5 worm cellular contexts compared by ENCODE assay signal in the genomic region with DNA sequence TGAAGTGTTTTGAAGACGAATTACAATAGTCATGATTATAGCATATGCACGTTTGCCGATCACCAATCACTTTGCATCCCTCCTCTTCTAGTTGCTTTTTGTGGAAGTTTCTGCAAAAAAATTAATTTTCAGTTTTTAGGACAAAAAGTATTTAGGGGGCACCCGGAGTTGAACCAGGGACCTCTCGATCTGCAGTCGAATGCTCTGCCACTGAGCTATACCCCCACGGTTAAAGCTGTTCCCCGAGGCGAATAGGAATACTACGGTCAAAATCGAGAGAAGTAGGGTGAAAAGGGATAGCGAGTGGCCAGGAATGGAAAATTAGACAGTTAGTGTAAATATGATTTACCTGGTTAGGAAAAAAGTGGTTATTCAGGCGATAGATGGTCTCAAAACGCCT.
TF ChIP-seq lines count a peak whose summit lies in the region.

No protein-coding gene starts in this region.

TF ChIP-seq in whole organism, L1 larva, 84 proteins besides CTCF, POLR2A, EP300 and RAD21 (continues in another document):
- TF ChIP-seq lin-14 (GFP tag; optimal IDR thresholded peaks at IDR 0.05; lab: Kevin White, UChicago) = peak; percentile 23
- no peak for TF ChIP-seq aha-1 (tag; optimal IDR thresholded peaks at IDR 0.05; lab: Kevin White, UChicago)
- TF ChIP-seq dpl-1 (GFP tag; optimal IDR thresholded peaks at IDR 0.05; lab: Kevin White, UChicago) = peak in 1 of 3 experiments; percentile 17
- TF ChIP-seq sptf-1 (tag; optimal IDR thresholded peaks at IDR 0.05; lab: Kevin White, UChicago) = no peak
- TF ChIP-seq tbx-2 (tag; optimal IDR thresholded peaks at IDR 0.05; lab: Kevin White, UChicago) = peak; percentile 10
- TF ChIP-seq ceh-88 (GFP tag; IDR thresholded peaks at IDR 0.05; lab: Robert Waterston, UW) = no peak
- TF ChIP-seq nhr-90 (tag; optimal IDR thresholded peaks at IDR 0.05; lab: Kevin White, UChicago; ENCODE audit: poor library complexity) = peak; percentile 64
- no peak for TF ChIP-seq blmp-1 (tag; optimal IDR thresholded peaks at IDR 0.05; lab: Kevin White, UChicago)
- peak in 1 of 3 experiments; percentile 4 for TF ChIP-seq ceh-82 (tag; optimal IDR thresholded peaks at IDR 0.05; lab: Kevin White, UChicago)
- TF ChIP-seq mdl-1 (tag; optimal IDR thresholded peaks at IDR 0.05; lab: Kevin White, UChicago) = peak in 1 of 2 experiments; percentile 20
- peak; percentile 40 for TF ChIP-seq mep-1 (tag; optimal IDR thresholded peaks at IDR 0.05; lab: Kevin White, UChicago)
- TF ChIP-seq hpl-2 (GFP tag; optimal IDR thresholded peaks at IDR 0.05; lab: Kevin White, UChicago) = peak; percentile 6
- peak; percentile 67 for TF ChIP-seq nhr-47 (tag; optimal IDR thresholded peaks at IDR 0.05; lab: Kevin White, UChicago)
- peak; percentile 50 for TF ChIP-seq snu-23 (GFP tag; optimal IDR thresholded peaks at IDR 0.05; lab: Kevin White, UChicago)
- peak; percentile 2 to 18 for TF ChIP-seq efl-1 (optimal IDR thresholded peaks at IDR 0.05; lab: Kevin White, UChicago)
- peak in 1 of 2 experiments; percentile 91 for TF ChIP-seq efl-1 (GFP tag; optimal IDR thresholded peaks at IDR 0.05 in 1 of 2; lab: Kevin White, UChicago)
- no peak for TF ChIP-seq grh-1 (GFP tag; IDR thresholded peaks at IDR 0.05; lab: Robert Waterston, UW)

TF ChIP-seq in whole organism, L3 larva, 47 proteins besides CTCF, POLR2A, EP300 and RAD21 (continues in another document):
- TF ChIP-seq nhr-12 (tag; optimal IDR thresholded peaks at IDR 0.05; lab: Kevin White, UChicago) = no peak
- TF ChIP-seq nfya-1 (tag; optimal IDR thresholded peaks at IDR 0.05; lab: Kevin White, UChicago; ENCODE audit: insufficient read depth) = peak; percentile 37
- TF ChIP-seq ztf-4 (tag; optimal IDR thresholded peaks at IDR 0.05; lab: Kevin White, UChicago) = peak; percentile 38
- no peak for TF ChIP-seq aly-2 (tag; optimal IDR thresholded peaks at IDR 0.05; lab: Kevin White, UChicago)
- no peak for TF ChIP-seq ama-1 (optimal IDR thresholded peaks at IDR 0.05; lab: Kevin White, UChicago)
- TF ChIP-seq lin-15B (tag; optimal IDR thresholded peaks at IDR 0.05; lab: Kevin White, UChicago) = peak; percentile 25
- TF ChIP-seq elt-3 (tag; optimal IDR thresholded peaks at IDR 0.05; lab: Kevin White, UChicago) = no peak
- no peak for TF ChIP-seq elt-1 (tag; optimal IDR thresholded peaks at IDR 0.05; lab: Kevin White, UChicago)
- TF ChIP-seq tbx-2 (tag; optimal IDR thresholded peaks at IDR 0.05; lab: Kevin White, UChicago) = peak; percentile 40
- TF ChIP-seq pha-4 (tag; optimal IDR thresholded peaks at IDR 0.05; lab: Kevin White, UChicago) = no peak
- no peak for TF ChIP-seq sea-2 (GFP tag; optimal IDR thresholded peaks at IDR 0.05; lab: Kevin White, UChicago)
- TF ChIP-seq elt-2 (tag; optimal IDR thresholded peaks at IDR 0.05; lab: Kevin White, UChicago) = peak; percentile 13
- no peak for TF ChIP-seq nhr-67 (tag; optimal IDR thresholded peaks at IDR 0.05; lab: Kevin White, UChicago)
- peak; percentile 36 for TF ChIP-seq nhr-23 (tag; optimal IDR thresholded peaks at IDR 0.05; lab: Kevin White, UChicago)
- TF ChIP-seq lsy-12 (tag; optimal IDR thresholded peaks at IDR 0.05; lab: Kevin White, UChicago) = peak; percentile 37
- TF ChIP-seq unc-39 (tag; optimal IDR thresholded peaks at IDR 0.05; lab: Kevin White, UChicago) = no peak
- no peak for TF ChIP-seq egl-5 (tag; optimal IDR thresholded peaks at IDR 0.05; lab: Kevin White, UChicago)
- peak; percentile 72 for TF ChIP-seq hmg-11 (tag; optimal IDR thresholded peaks at IDR 0.05; lab: Kevin White, UChicago)

TF ChIP-seq in whole organism, early embryonic, 17 proteins besides CTCF, POLR2A, EP300 and RAD21:
- peak; percentile 78 for TF ChIP-seq tbx-11 (GFP tag; IDR thresholded peaks at IDR 0.05; lab: Robert Waterston, UW)
- TF ChIP-seq scrt-1 (GFP tag; IDR thresholded peaks at IDR 0.05; lab: Robert Waterston, UW) = peak; percentile 83; the same call in 1 of the 2 replicates
- TF ChIP-seq ets-7 (tag; optimal IDR thresholded peaks at IDR 0.05; lab: Kevin White, UChicago) = no peak
- peak; percentile 42 for TF ChIP-seq hmbx-1 (tag; optimal IDR thresholded peaks at IDR 0.05; lab: Kevin White, UChicago)
- no peak for TF ChIP-seq ama-1 (optimal IDR thresholded peaks at IDR 0.05; lab: Kevin White, UChicago)
- TF ChIP-seq sea-1 (GFP tag; conservative IDR thresholded peaks at IDR 0.05; lab: Robert Waterston, UW) = peak; percentile 74; the same call in 1 of the 2 replicates
- TF ChIP-seq hmg-4 (GFP tag; optimal IDR thresholded peaks at IDR 0.05; lab: Kevin White, UChicago) = peak; percentile 79
- TF ChIP-seq F13C5.2 (tag; optimal IDR thresholded peaks at IDR 0.05; lab: Kevin White, UChicago) = peak; percentile 74
- peak; percentile 66 for TF ChIP-seq flt-1 (GFP tag; IDR thresholded peaks at IDR 0.05; lab: Robert Waterston, UW)
- peak; percentile 52 for TF ChIP-seq ceh-36 (tag; optimal IDR thresholded peaks at IDR 0.05; lab: Kevin White, UChicago)
- TF ChIP-seq pes-1 (GFP tag; IDR thresholded peaks at IDR 0.05; lab: Robert Waterston, UW) = peak; percentile 84
- peak; percentile 54 for TF ChIP-seq ceh-13 (GFP tag; optimal IDR thresholded peaks at IDR 0.05; lab: Kevin White, UChicago)
- TF ChIP-seq B0310.2 (tag; optimal IDR thresholded peaks at IDR 0.05; lab: Kevin White, UChicago) = peak; percentile 12
- TF ChIP-seq aly-1 (tag; optimal IDR thresholded peaks at IDR 0.05; lab: Kevin White, UChicago) = peak; percentile 59
- peak; percentile 35 for TF ChIP-seq tra-4 (tag; optimal IDR thresholded peaks at IDR 0.05; lab: Kevin White, UChicago)
- TF ChIP-seq hnd-1 (tag; optimal IDR thresholded peaks at IDR 0.05; lab: Kevin White, UChicago) = peak; percentile 49
- peak; percentile 66 for TF ChIP-seq tbx-37 (GFP tag; conservative IDR thresholded peaks at IDR 0.05; lab: Robert Waterston, UW)

TF ChIP-seq in whole organism, midembryonic, 9 proteins besides CTCF, POLR2A, EP300 and RAD21:
- TF ChIP-seq ref-1 (GFP tag; conservative IDR thresholded peaks at IDR 0.05; lab: Robert Waterston, UW) = peak; percentile 42; the same call in 1 of the 2 replicates
- TF ChIP-seq med-1 (GFP tag; optimal IDR thresholded peaks at IDR 0.05; lab: Kevin White, UChicago; ENCODE audit: insufficient read depth) = peak; percentile 46
- TF ChIP-seq ztf-23 (GFP tag; IDR thresholded peaks at IDR 0.05; lab: Robert Waterston, UW) = 0 out of 2 replicates have a peak, but pooled peaks have one; percentile 68
- TF ChIP-seq cog-1 (tag; optimal IDR thresholded peaks at IDR 0.05; lab: Kevin White, UChicago) = no peak
- TF ChIP-seq flt-1 (GFP tag; IDR thresholded peaks at IDR 0.05; lab: Robert Waterston, UW) = peak; percentile 86
- TF ChIP-seq klf-2 (GFP tag; conservative IDR thresholded peaks at IDR 0.05; lab: Robert Waterston, UW) = peak; percentile 71
- TF ChIP-seq T22C8.4 (GFP tag; IDR thresholded peaks at IDR 0.05; lab: Robert Waterston, UW) = peak; percentile 60
- peak; percentile 80 for TF ChIP-seq tab-1 (GFP tag; IDR thresholded peaks at IDR 0.05; lab: Robert Waterston, UW)
- 0 out of 2 replicates have a peak, but pooled peaks have one; percentile 37 for TF ChIP-seq ztf-29 (GFP tag; IDR thresholded peaks at IDR 0.05; lab: Robert Waterston, UW)

TF ChIP-seq in whole organism, young adult, 124 proteins besides CTCF, POLR2A, EP300 and RAD21 (continues in another document):
- peak; percentile 87 for TF ChIP-seq zim-3 (tag; optimal IDR thresholded peaks at IDR 0.05; lab: Kevin White, UChicago)
- peak; percentile 81 for TF ChIP-seq him-1 (tag; optimal IDR thresholded peaks at IDR 0.05; lab: Kevin White, UChicago)
- TF ChIP-seq snpc-3.4 (tag; optimal IDR thresholded peaks at IDR 0.05; lab: Kevin White, UChicago) = peak; percentile 44
- TF ChIP-seq Y95B8A.8 (GFP tag; IDR thresholded peaks at IDR 0.05; lab: Robert Waterston, UW) = peak; percentile 72; the same call in 1 of the 2 replicates
- TF ChIP-seq F33H1.4 (GFP tag; IDR thresholded peaks at IDR 0.05; lab: Robert Waterston, UW) = 0 out of 2 replicates have a peak, but pooled peaks have one; percentile 10
- TF ChIP-seq ama-1 (optimal IDR thresholded peaks at IDR 0.05; lab: Kevin White, UChicago) = no peak
- TF ChIP-seq ama-1 (GFP tag; optimal IDR thresholded peaks at IDR 0.05; lab: Kevin White, UChicago) = peak; percentile 18 to 75
- peak; percentile 84 for TF ChIP-seq D2030.7 (GFP tag; IDR thresholded peaks at IDR 0.05; lab: Robert Waterston, UW)
- TF ChIP-seq lsl-1 (GFP tag; optimal IDR thresholded peaks at IDR 0.05; lab: Kevin White, UChicago) = peak; percentile 32
- no peak for TF ChIP-seq unc-130 (GFP tag; optimal IDR thresholded peaks at IDR 0.05; lab: Kevin White, UChicago)
- no peak for TF ChIP-seq ceh-91 (GFP tag; IDR thresholded peaks at IDR 0.05; lab: Robert Waterston, UW)
- TF ChIP-seq akir-1 (GFP tag; optimal IDR thresholded peaks at IDR 0.05; lab: Kevin White, UChicago) = no peak
- no peak for TF ChIP-seq unc-62 (GFP tag; optimal IDR thresholded peaks at IDR 0.05; lab: Kevin White, UChicago)
- TF ChIP-seq B0035.1 (tag; optimal IDR thresholded peaks at IDR 0.05; lab: Kevin White, UChicago) = peak; percentile 8
- TF ChIP-seq T26A5.8 (tag; optimal IDR thresholded peaks at IDR 0.05; lab: Kevin White, UChicago) = no peak
- TF ChIP-seq ztf-25 (GFP tag; IDR thresholded peaks at IDR 0.05; lab: Robert Waterston, UW) = peak; percentile 68; the same call in 1 of the 2 replicates
- peak; percentile 47 for TF ChIP-seq attf-5 (GFP tag; optimal IDR thresholded peaks at IDR 0.05; lab: Kevin White, UChicago)
- peak; percentile 77 for TF ChIP-seq die-1 (tag; optimal IDR thresholded peaks at IDR 0.05; lab: Kevin White, UChicago)
- TF ChIP-seq hsf-1 (GFP tag; IDR thresholded peaks at IDR 0.05; lab: Robert Waterston, UW) = 0 out of 2 replicates have a peak, but pooled peaks have one; percentile 25
- TF ChIP-seq tbp1 (GFP tag; optimal IDR thresholded peaks at IDR 0.05; lab: Kevin White, UChicago) = peak; percentile 94
- no peak for TF ChIP-seq lsy-27 (tag; optimal IDR thresholded peaks at IDR 0.05; lab: Kevin White, UChicago; ENCODE audit: borderline replicate concordance, insufficient read depth)
- TF ChIP-seq F39B2.1 (GFP tag; IDR thresholded peaks at IDR 0.05; lab: Robert Waterston, UW) = no peak
- TF ChIP-seq lin-40 (tag; optimal IDR thresholded peaks at IDR 0.05; lab: Kevin White, UChicago) = peak; percentile 60
- TF ChIP-seq hmg-20 (GFP tag; IDR thresholded peaks at IDR 0.05; lab: Robert Waterston, UW) = peak; percentile 19; the same call in 1 of the 2 replicates
- no peak for TF ChIP-seq pha-4 (tag; optimal IDR thresholded peaks at IDR 0.05; lab: Kevin White, UChicago)
- TF ChIP-seq lin-54 (GFP tag; optimal IDR thresholded peaks at IDR 0.05; lab: Kevin White, UChicago) = peak; percentile 60
- TF ChIP-seq ztf-3 (GFP tag; optimal IDR thresholded peaks at IDR 0.05; lab: Kevin White, UChicago) = no peak
- peak; percentile 84 for TF ChIP-seq nfyb-1 (GFP tag; IDR thresholded peaks at IDR 0.05; lab: Robert Waterston, UW)
- no peak for TF ChIP-seq F10E7.11 (tag; optimal IDR thresholded peaks at IDR 0.05; lab: Kevin White, UChicago)
- 0 out of 2 replicates have a peak, but pooled peaks have one; percentile 18 for TF ChIP-seq attf-6 (GFP tag; IDR thresholded peaks at IDR 0.05; lab: Robert Waterston, UW)
